Fruit fly (Drosophila melanogaster) whole organism, embryonic: ENCODE measurements around the gene Agpat2.

Experiments used
- Aef1 ChIP-seq: fragments of 200-800 bp; sonication (Bioruptor generic); IDR thresholded peaks from 3 replicates; pipeline ENCODE4 v1.3.6; 2022; ENCODE audit warnings: missing biosample characterization, missing genetic modification characterization
- Awh ChIP-seq: fragments of 200-800 bp; sonication (Bioruptor generic); IDR thresholded peaks from 2 replicates; pipeline ENCODE4, ENCODE4 v1.3.6; 2022; ENCODE audit warnings: missing biosample characterization, missing genetic modification characterization
- CG1024 ChIP-seq: fragments of 200-800 bp; sonication (Bioruptor generic); IDR thresholded peaks from 2 replicates; pipeline ENCODE4 v1.3.6; 2022; ENCODE audit warnings: missing biosample characterization, missing genetic modification characterization
- CG10267 ChIP-seq: fragments of 200-800 bp; sonication (Bioruptor generic); optimal IDR thresholded peaks from 2 replicates; lab custom pipeline; 2018; ENCODE audit warnings: missing biosample characterization, mild to moderate bottlenecking, missing genetic modification characterization, moderate library complexity
- CG10565 ChIP-seq: fragments of 200-800 bp; sonication (Bioruptor generic); optimal IDR thresholded peaks from 3 replicates; lab custom pipeline; 2016; ENCODE audit warnings: missing biosample characterization, mild to moderate bottlenecking, missing genetic modification characterization
- CG10654 ChIP-seq: fragments of 200-800 bp; sonication (Bioruptor generic); optimal IDR thresholded peaks from 2 replicates; lab custom pipeline; 2016; ENCODE audit warnings: missing biosample characterization, missing genetic modification characterization
- CG11456 ChIP-seq: fragments of 200-800 bp; sonication (Bioruptor generic); IDR thresholded peaks from 3 replicates; pipeline ENCODE4 v1.3.6; 2022; ENCODE audit warnings: missing biosample characterization, missing genetic modification characterization
- CG11723 ChIP-seq: fragments of 200-800 bp; sonication (Bioruptor generic); optimal IDR thresholded peaks from 2 replicates; lab custom pipeline; 2017; ENCODE audit warnings: missing biosample characterization, mild to moderate bottlenecking, missing genetic modification characterization
- CG12071 ChIP-seq: fragments of 200-800 bp; sonication (Bioruptor generic); optimal IDR thresholded peaks from 3 replicates; lab custom pipeline; 2018; ENCODE audit warnings: missing biosample characterization, mild to moderate bottlenecking, missing genetic modification characterization
- CG14014 ChIP-seq: fragments of 200-800 bp; sonication (Bioruptor generic); IDR thresholded peaks from 2 replicates; pipeline ENCODE4 v1.3.6; 2022; ENCODE audit warnings: missing biosample characterization, missing genetic modification characterization
- CG2120 ChIP-seq: fragments of 200-800 bp; sonication (Bioruptor generic); optimal IDR thresholded peaks from 3 replicates; lab custom pipeline; 2016; ENCODE audit warnings: missing biosample characterization, missing genetic modification characterization
- CG30020 ChIP-seq: fragments of 200-800 bp; optimal IDR thresholded peaks from 2 replicates; lab custom pipeline; 2019; ENCODE audit warnings: missing biosample characterization, mild to moderate bottlenecking, missing genetic modification characterization, moderate library complexity
- CG30403 ChIP-seq: fragments of 200-800 bp; sonication (Bioruptor generic); optimal IDR thresholded peaks from 3 replicates; lab custom pipeline; 2016; ENCODE audit warnings: missing biosample characterization, missing genetic modification characterization
- CG32532 ChIP-seq: fragments of 200-800 bp; sonication (Bioruptor generic); IDR thresholded peaks from 2 replicates; pipeline ENCODE4 v1.3.6; 2022; ENCODE audit warnings: missing biosample characterization, missing genetic modification characterization
- CG8281 ChIP-seq: fragments of 200-800 bp; sonication (Bioruptor generic); optimal IDR thresholded peaks from 2 replicates; lab custom pipeline; 2018; ENCODE audit warnings: missing biosample characterization, mild to moderate bottlenecking, missing genetic modification characterization, moderate library complexity
- CG8388 ChIP-seq: fragments of 200-800 bp; sonication (Bioruptor generic); optimal IDR thresholded peaks from 2 replicates; lab custom pipeline; 2019; ENCODE audit warnings: missing biosample characterization, mild to moderate bottlenecking, missing genetic modification characterization, moderate library complexity
- Chrac-16 ChIP-seq: fragments of 200-800 bp; sonication (Bioruptor generic); optimal IDR thresholded peaks from 3 replicates; lab custom pipeline; 2016; ENCODE audit warnings: missing biosample characterization, missing genetic modification characterization
- D ChIP-seq, 2 experiments: fragments of 200-800 bp in 1 of 2; fragments of >200 bp in 1 of 2; sonication (Bioruptor generic) in 1 of 2; optimal IDR thresholded peaks; 2 replicates in 1 of 2; 3 replicates in 1 of 2; lab custom pipeline; 2017; ENCODE audit warnings: mild to moderate bottlenecking in 1 of 2, missing biosample characterization in 1 of 2, missing genetic modification characterization in 1 of 2, missing genetic modification reagents in 1 of 2
- Dll ChIP-seq: fragments of 200-800 bp; sonication (Bioruptor generic); IDR thresholded peaks from 4 replicates; pipeline ENCODE4 v1.3.6; 2022; ENCODE audit warnings: missing biosample characterization, missing genetic modification characterization; ENCODE audit not compliant: partially characterized antibody
- E2f2 ChIP-seq: fragments of 200-800 bp; sonication (Bioruptor generic); IDR thresholded peaks from 2 replicates; pipeline ENCODE4 v1.3.6; 2022; ENCODE audit warnings: missing biosample characterization, missing genetic modification characterization
- ERR ChIP-seq: fragments of 200-800 bp; sonication (Bioruptor generic); optimal IDR thresholded peaks from 2 replicates; lab custom pipeline; 2016; ENCODE audit warnings: missing biosample characterization, missing genetic modification characterization
- Fer2 ChIP-seq: fragments of 200-800 bp; sonication (Bioruptor generic); optimal IDR thresholded peaks from 2 replicates; lab custom pipeline; 2018; ENCODE audit warnings: missing biosample characterization, mild to moderate bottlenecking, missing genetic modification characterization, moderate library complexity
- Fer3 ChIP-seq: fragments of 200-800 bp; sonication (Bioruptor generic); optimal IDR thresholded peaks from 2 replicates; lab custom pipeline; 2018; ENCODE audit warnings: missing biosample characterization, mild to moderate bottlenecking, missing genetic modification characterization, moderate library complexity
- GATAe ChIP-seq: fragments of 200-800 bp; sonication (Bioruptor generic); conservative IDR thresholded peaks from 2 replicates; pipeline ENCODE4 v1.3.6; 2022; ENCODE audit warnings: missing biosample characterization, missing genetic modification characterization
- HmgZ ChIP-seq: fragments of 200-800 bp; sonication (Bioruptor generic); optimal IDR thresholded peaks from 2 replicates; lab custom pipeline; 2018; ENCODE audit warnings: missing biosample characterization, mild to moderate bottlenecking, missing genetic modification characterization
- NC2α ChIP-seq: fragments of 200-800 bp; sonication (Bioruptor generic); optimal IDR thresholded peaks from 2 replicates; lab custom pipeline; 2016; ENCODE audit warnings: missing biosample characterization, missing genetic modification characterization
- Nf-YA ChIP-seq: fragments of 200-800 bp; sonication (Bioruptor generic); IDR thresholded peaks from 2 replicates; pipeline ENCODE4 v1.3.6; 2022; ENCODE audit warnings: missing biosample characterization, missing genetic modification characterization
- Ssrp ChIP-seq: fragments of 200-800 bp; sonication (Bioruptor generic); optimal IDR thresholded peaks from 2 replicates; lab custom pipeline; 2018; ENCODE audit warnings: missing biosample characterization, mild to moderate bottlenecking, missing genetic modification characterization, moderate library complexity
- bowl ChIP-seq: fragments of 200-800 bp; sonication (Bioruptor generic); IDR thresholded peaks from 2 replicates; pipeline ENCODE4 v1.3.6; 2022; ENCODE audit warnings: missing biosample characterization, missing genetic modification characterization
- br ChIP-seq: fragments of >200 bp; optimal IDR thresholded peaks from 2 replicates; lab custom pipeline; 2017
- cato ChIP-seq: fragments of 200-800 bp; sonication (Bioruptor generic); optimal IDR thresholded peaks from 2 replicates; lab custom pipeline; 2016; ENCODE audit warnings: missing biosample characterization, missing genetic modification characterization, borderline replicate concordance
- caup ChIP-seq: fragments of 200-800 bp; sonication (Bioruptor generic); optimal IDR thresholded peaks from 3 replicates; lab custom pipeline; 2017; ENCODE audit warnings: missing biosample characterization, mild to moderate bottlenecking, missing genetic modification characterization, moderate library complexity; ENCODE audit not compliant: severe bottlenecking
- chinmo ChIP-seq: fragments of 200-800 bp; sonication (Bioruptor generic); IDR thresholded peaks from 4 replicates; pipeline ENCODE4 v1.3.6; 2022; ENCODE audit warnings: missing biosample characterization, missing genetic modification characterization; ENCODE audit not compliant: partially characterized antibody
- dysf ChIP-seq: fragments of 200-800 bp; sonication (Bioruptor generic); IDR thresholded peaks from 3 replicates; pipeline ENCODE4 v1.3.6; 2022; ENCODE audit warnings: missing biosample characterization, missing genetic modification characterization
- esg ChIP-seq: fragments of 200-800 bp; sonication (Bioruptor generic); conservative IDR thresholded peaks from 2 replicates; pipeline ENCODE4 v1.3.6; 2022; ENCODE audit warnings: missing biosample characterization, missing genetic modification characterization
- fu2 ChIP-seq: fragments of 200-800 bp; sonication (Bioruptor generic); optimal IDR thresholded peaks from 2 replicates; lab custom pipeline; 2016; ENCODE audit warnings: missing biosample characterization, missing genetic modification characterization
- h ChIP-seq: fragments of >200 bp; optimal IDR thresholded peaks from 2 replicates; lab custom pipeline; 2017
- ind ChIP-seq: fragments of 200-800 bp; sonication (Bioruptor generic); optimal IDR thresholded peaks from 3 replicates; lab custom pipeline; 2016; ENCODE audit warnings: missing biosample characterization, missing genetic modification characterization
- lola ChIP-seq, 3 experiments: fragments of >200 bp in 2 of 3; fragments of 200-800 bp in 1 of 3; sonication (Bioruptor generic) in 1 of 3; optimal IDR thresholded peaks; 2 replicates each; lab custom pipeline; 2017 to 2019; ENCODE audit warnings: missing biosample characterization in 3 of 3, missing genetic modification characterization in 3 of 3, mild to moderate bottlenecking in 1 of 3, moderate library complexity in 1 of 3
- mam ChIP-seq: fragments of 200-800 bp; sonication (Bioruptor generic); optimal IDR thresholded peaks from 3 replicates; lab custom pipeline; 2016; ENCODE audit warnings: missing biosample characterization, missing genetic modification characterization
- nmo ChIP-seq: fragments of 200-800 bp; sonication (Bioruptor generic); optimal IDR thresholded peaks from 2 replicates; lab custom pipeline; 2018; ENCODE audit warnings: missing biosample characterization, mild to moderate bottlenecking, missing genetic modification characterization, moderate library complexity
- org-1 ChIP-seq: fragments of 200-800 bp; sonication (Bioruptor generic); optimal IDR thresholded peaks from 2 replicates; lab custom pipeline; 2017; ENCODE audit warnings: missing biosample characterization, missing genetic modification characterization
- pan ChIP-seq, 4 experiments: fragments of >200 bp in 3 of 4; fragments of 200-800 bp in 1 of 4; sonication (Bioruptor generic) in 1 of 4; optimal IDR thresholded peaks in 3 of 4; IDR thresholded peaks in 1 of 4; 2 replicates each; pipeline versions ENCODE4 v1.3.6 to Lab custom; 2017 to 2022; ENCODE audit warnings: missing biosample characterization in 2 of 4, missing genetic modification characterization in 2 of 4, mixed read lengths in 1 of 4
- seq ChIP-seq: fragments of 200-800 bp; sonication (Bioruptor generic); IDR thresholded peaks from 2 replicates; pipeline ENCODE4 v1.3.6; 2022; ENCODE audit warnings: missing biosample characterization, missing genetic modification characterization
- sim ChIP-seq: fragments of 200-800 bp; sonication (Bioruptor generic); IDR thresholded peaks from 2 replicates; pipeline ENCODE4 v1.3.6; 2022; ENCODE audit warnings: missing biosample characterization, missing genetic modification characterization
- slbo ChIP-seq: fragments of 200-800 bp; sonication (Bioruptor generic); IDR thresholded peaks from 2 replicates; pipeline ENCODE4 v1.3.6; 2022; ENCODE audit warnings: missing biosample characterization, missing genetic modification characterization
- sqz ChIP-seq: fragments of 200-800 bp; sonication (Bioruptor generic); optimal IDR thresholded peaks from 3 replicates; lab custom pipeline; 2018; ENCODE audit warnings: missing biosample characterization, mild to moderate bottlenecking, missing genetic modification characterization
- sr ChIP-seq: fragments of 200-800 bp; sonication (Bioruptor generic); IDR thresholded peaks from 3 replicates; pipeline ENCODE4 v1.3.6; 2022; ENCODE audit warnings: missing biosample characterization, missing genetic modification characterization
- ssp ChIP-seq: fragments of 200-800 bp; sonication (Bioruptor generic); IDR thresholded peaks from 2 replicates; pipeline ENCODE4 v1.3.6; 2022; ENCODE audit warnings: missing biosample characterization, missing genetic modification characterization
- unpg ChIP-seq: fragments of 200-800 bp; sonication (Bioruptor generic); optimal IDR thresholded peaks from 3 replicates; lab custom pipeline; 2018; ENCODE audit warnings: missing biosample characterization, mild to moderate bottlenecking, missing genetic modification characterization, moderate library complexity

Agpat2 gene

DNA sequence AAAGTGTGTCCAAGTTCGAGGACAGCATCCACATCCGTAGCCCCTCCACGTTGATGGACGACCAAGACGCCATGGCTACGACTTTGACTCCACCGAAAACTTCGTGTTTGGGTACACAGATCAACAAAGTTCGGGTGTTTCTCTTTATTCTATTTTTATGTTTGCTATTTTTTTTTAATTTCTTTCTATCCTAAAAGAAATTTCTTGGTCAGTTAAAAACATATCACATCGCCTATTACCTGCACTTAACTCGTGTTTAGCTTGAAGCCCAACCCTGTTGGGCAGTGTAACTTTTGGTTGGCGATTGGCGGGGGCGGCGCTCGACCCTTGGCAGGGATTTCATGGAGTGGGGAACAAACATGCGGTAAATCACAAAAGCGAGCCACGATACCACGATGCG, 9.7 kb upstream of the Agpat2 start (continued):
- TF ChIP-seq fu2 (peak; percentile 24), Awh (GFP tag; lab: Robert Waterston, UW) (peak; percentile 67; the same call in 1 of the 2 replicates), org-1 (no peak), h (lab: Kevin White, UChicago) (no peak), GATAe (no peak), nmo (GFP tag; lab: Kevin White, UChicago) (peak; percentile 62), CG10267 (peak; percentile 47), br (lab: Kevin White, UChicago) (no peak), chinmo (GFP tag; lab: Robert Waterston, UW) (no peak), NC2α (GFP tag; lab: Kevin White, UChicago) (no peak), Dll (GFP tag; lab: Robert Waterston, UW) (no peak), cato (no peak), CG11723 (peak; percentile 25), CG2120 (GFP tag; lab: Kevin White, UChicago) (peak; percentile 19), ERR (no peak), dysf (GFP tag; lab: Robert Waterston, UW) (peak; percentile 73), CG30020 (tag; lab: Kevin White, UChicago) (no peak), D (optimal IDR thresholded peaks at IDR 0.05; lab: Kevin White, UChicago) (no peak), D (GFP tag; optimal IDR thresholded peaks at IDR 0.05; lab: Kevin White, UChicago) (peak; percentile 58), unpg (GFP tag; lab: Kevin White, UChicago) (peak; percentile 57), Fer2 (no peak), CG8281 (no peak), ind (GFP tag; lab: Kevin White, UChicago) (peak; percentile 50), slbo (GFP tag; lab: Robert Waterston, UW) (peak; percentile 59), CG14014 (peak; percentile 47; the same call in 1 of the 2 replicates), Ssrp (tag; lab: Kevin White, UChicago) (peak; percentile 59), CG32532 (peak; percentile 48), HmgZ (tag; lab: Kevin White, UChicago) (no peak), E2f2 (GFP tag; lab: Robert Waterston, UW) (peak; percentile 30; the same call in 1 of the 2 replicates), CG30403 (peak; percentile 37), seq (GFP tag; lab: Robert Waterston, UW) (0 out of 2 replicates have a peak, but pooled peaks have one; percentile 59), CG8388 (peak; percentile 46), caup (no peak), bowl (GFP tag; lab: Robert Waterston, UW) (no peak), sr (GFP tag; lab: Robert Waterston, UW) (no peak), ssp (peak; percentile 45; the same call in 1 of the 2 replicates), pan (optimal IDR thresholded peaks at IDR 0.05; lab: Kevin White, UChicago) (no peak), pan (GFP tag; optimal IDR thresholded peaks at IDR 0.05 in 1 of 2, IDR thresholded peaks at IDR 0.05 in 1 of 2) (peak in 1 of 2 experiments; percentile 77), sim (GFP tag; lab: Robert Waterston, UW) (no peak), Nf-YA (GFP tag; lab: Robert Waterston, UW) (no peak), esg (GFP tag; lab: Robert Waterston, UW) (peak; percentile 38; the same call in 1 of the 2 replicates), CG12071 (GFP tag; lab: Kevin White, UChicago) (peak; percentile 32), CG1024 (no peak), CG10565 (GFP tag; lab: Kevin White, UChicago) (no peak), sqz (GFP tag; lab: Kevin White, UChicago) (no peak), lola (GFP tag; optimal IDR thresholded peaks at IDR 0.05; lab: Kevin White, UChicago) (peak in 1 of 3 experiments; percentile 63), Fer3 (tag; lab: Kevin White, UChicago) (peak; percentile 53), mam (GFP tag; lab: Kevin White, UChicago) (no peak), Aef1 (no peak), CG10654 (no peak), Chrac-16 (peak; percentile 0), CG11456 (no peak)
